Worm (Caenorhabditis elegans): ENCODE data around the gene R02F2.8.

- TF ChIP-seq lsy-2 (tag; optimal IDR thresholded peaks at IDR 0.05) (no peak), skn-1 (tag; optimal IDR thresholded peaks at IDR 0.05) (no peak), F13H6.1 (tag; optimal IDR thresholded peaks at IDR 0.05) (no peak), nhr-25 (tag; optimal IDR thresholded peaks at IDR 0.05) (no peak), dmd-4 (tag; optimal IDR thresholded peaks at IDR 0.05) (no peak), gmeb-1 (tag; optimal IDR thresholded peaks at IDR 0.05) (no peak), ama-1 (optimal IDR thresholded peaks at IDR 0.05) (no peak), snpc-4 (tag; optimal IDR thresholded peaks at IDR 0.05) (no peak), mdl-1 (tag; optimal IDR thresholded peaks at IDR 0.05) (no peak), lin-13 (GFP tag; optimal IDR thresholded peaks at IDR 0.05) (no peak), aly-2 (tag; optimal IDR thresholded peaks at IDR 0.05) (no peak), nhr-11 (tag; optimal IDR thresholded peaks at IDR 0.05) (no peak), unc-62 (GFP tag; optimal IDR thresholded peaks at IDR 0.05) (no peak), zag-1 (tag; optimal IDR thresholded peaks at IDR 0.05) (no peak)
These were observed 44.6 kb downstream of the R02F2.8 start, which contains the start of gene paa-1 for ce11 chrIII:5450430-5450829.

All from whole organism, L2 larva.